Fruit fly (Drosophila melanogaster): ENCODE results near the gene CG6055.
A peak's percentile ranks its signal among the peaks of the same experiment; 100 is the strongest.

CG6055 gene

dm6 chr2L:7430313-7430712 lies 36.0 kb upstream of the CG6055 start:
- TF ChIP-seq noc (tag; optimal IDR thresholded peaks at IDR 0.05): no peak

dm6 chr2L:7431861-7432601 lies 34.3 kb upstream of the CG6055 start:
- TF ChIP-seq noc (tag; optimal IDR thresholded peaks at IDR 0.05): peak; percentile 42

- TF ChIP-seq noc (tag; optimal IDR thresholded peaks at IDR 0.05): no peak
These were observed 32.9 kb upstream of the CG6055 start, which contains the start of gene CG5958 for dm6 chr2L:7433337-7433956. CG5958 (minus strand) TSS chr2L:7433516.

dm6 chr2L:7433957-7434736 lies 32.2 kb upstream of the CG6055 start:
- peak; percentile 98 for TF ChIP-seq noc (tag; optimal IDR thresholded peaks at IDR 0.05)

dm6 chr2L:7434737-7435356 lies 31.5 kb upstream of the CG6055 start:
- TF ChIP-seq noc (tag; optimal IDR thresholded peaks at IDR 0.05): peak; percentile 68

- TF ChIP-seq noc (tag; optimal IDR thresholded peaks at IDR 0.05): no peak
These were observed 30.9 kb upstream of the CG6055 start for dm6 chr2L:7435475-7435874.

- TF ChIP-seq noc (tag; optimal IDR thresholded peaks at IDR 0.05): peak; percentile 71
These were observed 29.6 kb upstream of the CG6055 start for dm6 chr2L:7436492-7437324.

- no peak for TF ChIP-seq noc (tag; optimal IDR thresholded peaks at IDR 0.05)
These were observed 29.0 kb upstream of the CG6055 start, which contains the start of gene CG5973 for dm6 chr2L:7437325-7437707. CG5973 (plus strand) TSS chr2L:7437492.

- no peak for TF ChIP-seq noc (tag; optimal IDR thresholded peaks at IDR 0.05)
These were observed 27.8 kb upstream of the CG6055 start for dm6 chr2L:7438505-7438904.

- TF ChIP-seq noc (tag; optimal IDR thresholded peaks at IDR 0.05): no peak
These were observed 25.8 kb upstream of the CG6055 start for dm6 chr2L:7440458-7441018.

- no peak for TF ChIP-seq noc (tag; optimal IDR thresholded peaks at IDR 0.05)
These were observed 24.2 kb upstream of the CG6055 start for dm6 chr2L:7442106-7442505.

- peak; percentile 64 for TF ChIP-seq noc (tag; optimal IDR thresholded peaks at IDR 0.05)
These were observed 23.4 kb upstream of the CG6055 start for dm6 chr2L:7442929-7443328.

dm6 chr2L:7447820-7448219 lies 18.5 kb upstream of the CG6055 start:
- TF ChIP-seq noc (tag; optimal IDR thresholded peaks at IDR 0.05): no peak

dm6 chr2L:7448371-7448770 lies 18.0 kb upstream of the CG6055 start:
- TF ChIP-seq noc (tag; optimal IDR thresholded peaks at IDR 0.05): no peak

dm6 chr2L:7450966-7451365 lies 15.4 kb upstream of the CG6055 start, which contains the start of gene santa-maria:
santa-maria (minus strand) TSS chr2L:7451244.
- TF ChIP-seq noc (tag; optimal IDR thresholded peaks at IDR 0.05): no peak

Measured in whole organism, larva.